Fruit fly (Drosophila melanogaster): ENCODE measurements around the gene CG14811.

The CG14811 gene

DNA sequence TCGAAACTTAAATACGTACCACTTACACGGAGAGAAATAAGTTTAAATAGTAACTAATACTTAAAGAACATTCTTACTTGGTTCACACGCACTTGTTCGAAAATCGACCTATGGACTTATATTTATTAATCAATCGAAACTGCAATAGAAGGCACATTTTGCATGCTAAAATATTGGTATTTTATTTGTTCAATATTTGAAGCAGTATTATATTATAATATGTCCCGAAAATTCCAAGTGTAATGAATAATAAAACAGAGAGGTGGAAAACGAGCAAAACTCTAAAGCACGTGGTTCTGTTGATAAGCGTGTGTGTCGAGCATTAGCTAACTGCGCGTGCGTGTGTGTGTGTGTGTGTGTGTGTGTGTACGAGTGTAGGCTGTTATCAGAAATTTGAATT, 27.7 kb upstream of the CG14811 start (continued):
- peak; percentile 74 for TF ChIP-seq odd (GFP tag; optimal IDR thresholded peaks at IDR 0.05)
- no peak for TF ChIP-seq CG2199 (GFP tag; IDR thresholded peaks at IDR 0.05)
- peak; percentile 70 for TF ChIP-seq gcm (GFP tag; optimal IDR thresholded peaks at IDR 0.05)
- TF ChIP-seq btn (GFP tag; optimal IDR thresholded peaks at IDR 0.05) = no peak
- TF ChIP-seq maf-S (GFP tag; optimal IDR thresholded peaks at IDR 0.05) = peak; percentile 68
- TF ChIP-seq chinmo (GFP tag; IDR thresholded peaks at IDR 0.05; ENCODE audit: partially characterized antibody) = no peak
- no peak; the same call in 2 of the 3 replicates for TF ChIP-seq gce (GFP tag; IDR thresholded peaks at IDR 0.05)
- peak; percentile 86 for TF ChIP-seq Max (GFP tag; optimal IDR thresholded peaks at IDR 0.05)
- peak; percentile 62 for TF ChIP-seq CG16863 (GFP tag; optimal IDR thresholded peaks at IDR 0.05)
- peak; percentile 52 for TF ChIP-seq pnt (GFP tag; optimal IDR thresholded peaks at IDR 0.05)
- peak; percentile 76 for TF ChIP-seq CG10979 (tag; optimal IDR thresholded peaks at IDR 0.05)
- no peak for TF ChIP-seq kni (GFP tag; optimal IDR thresholded peaks at IDR 0.05)
- TF ChIP-seq zen (tag; optimal IDR thresholded peaks at IDR 0.05) = peak; percentile 69
- peak; percentile 76 for TF ChIP-seq run (tag; optimal IDR thresholded peaks at IDR 0.05)
- peak; percentile 87 for TF ChIP-seq CG17359 (tag; optimal IDR thresholded peaks at IDR 0.05)
- no peak for TF ChIP-seq CG11093 (GFP tag; IDR thresholded peaks at IDR 0.05)
- TF ChIP-seq BEAF-32 (GFP tag; optimal IDR thresholded peaks at IDR 0.05) = no peak
- no peak; the same call in 1 of the 2 replicates for TF ChIP-seq Dip2 (GFP tag; IDR thresholded peaks at IDR 0.05)
- peak; percentile 82 for TF ChIP-seq CG4328 (GFP tag; optimal IDR thresholded peaks at IDR 0.05)
- TF ChIP-seq CG34224 (GFP tag; IDR thresholded peaks at IDR 0.05; ENCODE audit: partially characterized antibody) = no peak
- no peak for TF ChIP-seq CG42726 (GFP tag; IDR thresholded peaks at IDR 0.05; ENCODE audit: partially characterized antibody)
- peak; percentile 41; the same call in 1 of the 2 replicates for TF ChIP-seq CG4404 (GFP tag; IDR thresholded peaks at IDR 0.05)
- peak; percentile 79 for TF ChIP-seq bab2 (GFP tag; optimal IDR thresholded peaks at IDR 0.05)
- peak; percentile 58 for TF ChIP-seq pum (GFP tag; optimal IDR thresholded peaks at IDR 0.05)
- peak; percentile 45; the same call in 1 of the 2 replicates for TF ChIP-seq ttk (GFP tag; IDR thresholded peaks at IDR 0.05)
- TF ChIP-seq cg (GFP tag; optimal IDR thresholded peaks at IDR 0.05) = peak; percentile 65
- TF ChIP-seq CG9609 (GFP tag; optimal IDR thresholded peaks at IDR 0.05) = peak; percentile 56
- peak; percentile 54 for TF ChIP-seq slp2 (GFP tag; optimal IDR thresholded peaks at IDR 0.05)
- TF ChIP-seq ato (GFP tag; IDR thresholded peaks at IDR 0.05; ENCODE audit: partially characterized antibody) = no peak
- peak; percentile 80 for TF ChIP-seq Xrp1 (GFP tag; IDR thresholded peaks at IDR 0.05)
- TF ChIP-seq luna (GFP tag; optimal IDR thresholded peaks at IDR 0.05) = no peak
- TF ChIP-seq CG2712 (tag; optimal IDR thresholded peaks at IDR 0.05) = peak; percentile 85
- no peak for TF ChIP-seq sna (GFP tag; IDR thresholded peaks at IDR 0.05; ENCODE audit: partially characterized antibody)
- peak; percentile 67 for TF ChIP-seq tin (GFP tag; optimal IDR thresholded peaks at IDR 0.05)
- no peak for TF ChIP-seq tll (GFP tag; optimal IDR thresholded peaks at IDR 0.05)
- TF ChIP-seq ac (GFP tag; optimal IDR thresholded peaks at IDR 0.05) = peak; percentile 6
- TF ChIP-seq Dll (GFP tag; IDR thresholded peaks at IDR 0.05; ENCODE audit: partially characterized antibody) = no peak
- peak; percentile 22 for TF ChIP-seq lbe (GFP tag; optimal IDR thresholded peaks at IDR 0.05)
- peak; percentile 91 for TF ChIP-seq CG32532 (GFP tag; IDR thresholded peaks at IDR 0.05)
- no peak for TF ChIP-seq CG8765 (GFP tag; IDR thresholded peaks at IDR 0.05)
- peak; percentile 60; the same call in 2 of the 3 replicates for TF ChIP-seq CG2889 (GFP tag; IDR thresholded peaks at IDR 0.05)
- TF ChIP-seq CG7745 (tag; optimal IDR thresholded peaks at IDR 0.05) = no peak
- TF ChIP-seq cwo (GFP tag; optimal IDR thresholded peaks at IDR 0.05) = peak; percentile 99
- peak; percentile 43 for TF ChIP-seq CG8944 (GFP tag; optimal IDR thresholded peaks at IDR 0.05)
- TF ChIP-seq CG15514 (GFP tag; optimal IDR thresholded peaks at IDR 0.05) = peak; percentile 85
- TF ChIP-seq Side (GFP tag; optimal IDR thresholded peaks at IDR 0.05) = peak; percentile 68
- peak in 1 of 2 experiments; percentile 62 for TF ChIP-seq Dfd (GFP tag; optimal IDR thresholded peaks at IDR 0.05)
- peak; percentile 71 for TF ChIP-seq CG6689 (GFP tag; IDR thresholded peaks at IDR 0.05)
- peak; percentile 60 for TF ChIP-seq CG7928 (GFP tag; optimal IDR thresholded peaks at IDR 0.05)
- peak; percentile 74 for TF ChIP-seq CG1602 (GFP tag; optimal IDR thresholded peaks at IDR 0.05)
